Fruit fly (Drosophila melanogaster) Kc167 (cell line): ENCODE measurements around the gene Rbp1.

Experiments
- Myc ChIP-seq: fragments of >200 bp; optimal IDR thresholded peaks from 2 replicates; lab custom pipeline; 2017; ENCODE audit warnings: missing external identifiers
- h ChIP-seq: fragments of >200 bp; optimal IDR thresholded peaks from 3 replicates; lab custom pipeline; 2018; ENCODE audit warnings: missing external identifiers
- insv ChIP-seq: fragments of >200 bp; optimal IDR thresholded peaks from 3 replicates; lab custom pipeline; 2018; ENCODE audit warnings: missing external identifiers
- psq ChIP-seq: fragments of >200 bp; optimal IDR thresholded peaks from 2 replicates; lab custom pipeline; 2017; ENCODE audit warnings: missing external identifiers
- ttk ChIP-seq: sonication (Bioruptor generic); optimal IDR thresholded peaks from 2 replicates; lab custom pipeline; 2017; ENCODE audit warnings: missing external identifiers

DNA sequence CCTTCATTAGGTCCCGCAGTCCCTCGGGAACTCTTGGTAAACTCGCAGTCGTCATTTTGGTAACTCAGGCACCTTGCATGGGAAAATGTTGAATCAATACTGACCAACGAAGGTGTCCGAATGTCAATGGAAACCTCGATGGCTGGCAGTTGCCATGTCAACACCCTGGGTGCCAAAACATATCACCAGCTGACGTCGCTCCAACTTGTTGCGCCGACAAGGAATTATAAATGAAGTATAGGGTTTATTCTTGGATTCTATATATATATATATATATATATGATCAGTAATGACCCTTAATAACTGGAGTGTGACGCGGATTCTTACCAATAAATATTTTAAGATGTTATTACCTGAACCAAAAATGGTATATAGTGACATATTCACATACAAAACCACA is 19.7 kb downstream of the Rbp1 start, which contains the start of gene CG14692:
- no peak for TF ChIP-seq h (lab: Kevin White, UChicago)
- no peak for TF ChIP-seq ttk (lab: Kevin White, UChicago)
- TF ChIP-seq Myc (lab: Kevin White, UChicago): no peak
- no peak for TF ChIP-seq insv
- TF ChIP-seq psq (lab: Kevin White, UChicago): no peak
